Fruit fly (Drosophila melanogaster) whole organism, embryonic: ENCODE results near the gene orion.

Experiments
- Atf3 ChIP-seq: fragments of 200-800 bp; sonication (Bioruptor generic); optimal IDR thresholded peaks from 3 replicates; lab custom pipeline; 2016; ENCODE audit warnings: missing biosample characterization, missing genetic modification characterization
- CG10274 ChIP-seq: fragments of 200-800 bp; sonication (Bioruptor generic); optimal IDR thresholded peaks from 3 replicates; lab custom pipeline; 2017; ENCODE audit warnings: missing biosample characterization, mild to moderate bottlenecking, missing genetic modification characterization
- CG10431 ChIP-seq: fragments of 200-800 bp; sonication (Bioruptor generic); optimal IDR thresholded peaks from 3 replicates; lab custom pipeline; 2018; ENCODE audit warnings: missing biosample characterization, mild to moderate bottlenecking, missing genetic modification characterization
- CG12236 ChIP-seq: fragments of 200-800 bp; sonication (Bioruptor generic); optimal IDR thresholded peaks from 2 replicates; lab custom pipeline; 2016; ENCODE audit warnings: missing biosample characterization, missing genetic modification characterization
- CG12744 ChIP-seq: fragments of 200-800 bp; sonication (Bioruptor generic); optimal IDR thresholded peaks from 2 replicates; lab custom pipeline; 2016; ENCODE audit warnings: missing biosample characterization, missing genetic modification characterization
- CG13287 ChIP-seq: fragments of 200-800 bp; sonication (Bioruptor generic); IDR thresholded peaks from 2 replicates; pipeline ENCODE4 v1.3.6; 2022; ENCODE audit warnings: missing biosample characterization, missing genetic modification characterization; ENCODE audit not compliant: partially characterized antibody
- CG14014 ChIP-seq: fragments of 200-800 bp; sonication (Bioruptor generic); IDR thresholded peaks from 2 replicates; pipeline ENCODE4 v1.3.6; 2022; ENCODE audit warnings: missing biosample characterization, missing genetic modification characterization
- CG14050 ChIP-seq: fragments of 200-800 bp; sonication (Bioruptor generic); IDR thresholded peaks from 3 replicates; pipeline ENCODE4 v1.3.6; 2022; ENCODE audit warnings: missing biosample characterization, missing genetic modification characterization
- CG15514 ChIP-seq: fragments of 200-800 bp; sonication (Bioruptor generic); optimal IDR thresholded peaks from 3 replicates; lab custom pipeline; 2017; ENCODE audit warnings: missing biosample characterization, missing genetic modification characterization, mild to moderate bottlenecking, moderate library complexity, missing genetic modification reagents
- CG1603 ChIP-seq: fragments of 200-800 bp; sonication (Bioruptor generic); optimal IDR thresholded peaks from 2 replicates; lab custom pipeline; 2019; ENCODE audit warnings: missing biosample characterization, mild to moderate bottlenecking, missing genetic modification characterization, moderate library complexity
- CG1792 ChIP-seq: fragments of 200-800 bp; sonication (Bioruptor generic); optimal IDR thresholded peaks from 2 replicates; lab custom pipeline; 2016; ENCODE audit warnings: missing biosample characterization, missing genetic modification characterization
- CG1832 ChIP-seq: fragments of 200-800 bp; sonication (Bioruptor generic); optimal IDR thresholded peaks from 2 replicates; lab custom pipeline; 2017; ENCODE audit warnings: missing biosample characterization, mild to moderate bottlenecking, missing genetic modification characterization, inconsistent platforms
- CG18764 ChIP-seq: fragments of 200-800 bp; sonication (Bioruptor generic); optimal IDR thresholded peaks from 3 replicates; lab custom pipeline; 2016; ENCODE audit warnings: missing biosample characterization, missing genetic modification characterization
- CG2129 ChIP-seq: fragments of 200-800 bp; sonication (Bioruptor generic); IDR thresholded peaks from 2 replicates; pipeline ENCODE4 v1.3.6; 2022; ENCODE audit warnings: missing biosample characterization, missing genetic modification characterization; ENCODE audit not compliant: partially characterized antibody
- CG3163 ChIP-seq: fragments of 200-800 bp; sonication (Bioruptor generic); optimal IDR thresholded peaks from 3 replicates; lab custom pipeline; 2016; ENCODE audit warnings: missing biosample characterization, missing genetic modification characterization
- CG34224 ChIP-seq: fragments of 200-800 bp; sonication (Bioruptor generic); IDR thresholded peaks from 3 replicates; pipeline ENCODE4 v1.3.6; 2022; ENCODE audit warnings: missing biosample characterization, missing genetic modification characterization; ENCODE audit not compliant: partially characterized antibody
- CG4360 ChIP-seq: fragments of 200-800 bp; sonication (Bioruptor generic); IDR thresholded peaks from 2 replicates; pipeline ENCODE4 v1.3.6; 2022; ENCODE audit warnings: missing biosample characterization, missing genetic modification characterization
- CG6689 ChIP-seq: fragments of 200-800 bp; sonication (Bioruptor generic); IDR thresholded peaks from 2 replicates; pipeline ENCODE4 v1.3.6; 2022; ENCODE audit warnings: missing biosample characterization, missing genetic modification characterization
- CG6813 ChIP-seq: fragments of 200-800 bp; sonication (Bioruptor generic); optimal IDR thresholded peaks from 2 replicates; lab custom pipeline; 2017; ENCODE audit warnings: missing biosample characterization, missing genetic modification characterization, mild to moderate bottlenecking, moderate library complexity, missing genetic modification reagents
- CoRest ChIP-seq: fragments of 200-800 bp; sonication (Bioruptor generic); optimal IDR thresholded peaks from 3 replicates; lab custom pipeline; 2018; ENCODE audit warnings: missing biosample characterization, mild to moderate bottlenecking, missing genetic modification characterization, moderate library complexity
- Deaf1 ChIP-seq: fragments of 200-800 bp; optimal IDR thresholded peaks from 3 replicates; lab custom pipeline; 2019; ENCODE audit warnings: missing biosample characterization, mild to moderate bottlenecking, missing genetic modification characterization, moderate library complexity
- Dref ChIP-seq: fragments of 200-800 bp; sonication (Bioruptor generic); IDR thresholded peaks from 2 replicates; pipeline ENCODE4 v1.3.6; 2022; ENCODE audit warnings: missing biosample characterization, missing genetic modification characterization
- E2f1 ChIP-seq: fragments of 200-800 bp; sonication (Bioruptor generic); IDR thresholded peaks from 2 replicates; pipeline ENCODE4 v1.3.6; 2022; ENCODE audit warnings: missing biosample characterization, missing genetic modification characterization
- Elba2 ChIP-seq: fragments of 200-800 bp; sonication (Bioruptor generic); optimal IDR thresholded peaks from 3 replicates; lab custom pipeline; 2016; ENCODE audit warnings: missing biosample characterization, missing genetic modification characterization
- Fer1 ChIP-seq: fragments of 200-800 bp; sonication (Bioruptor generic); optimal IDR thresholded peaks from 2 replicates; lab custom pipeline; 2017; ENCODE audit warnings: missing biosample characterization, mild to moderate bottlenecking, missing genetic modification characterization
- Hr78 ChIP-seq, 2 experiments: fragments of 200-800 bp in 1 of 2; fragments of >200 bp in 1 of 2; sonication (Bioruptor generic) in 1 of 2; optimal IDR thresholded peaks; 2 replicates each; lab custom pipeline; 2017 to 2019; ENCODE audit warnings: missing biosample characterization in 2 of 2, missing genetic modification characterization in 2 of 2, mild to moderate bottlenecking in 1 of 2, moderate library complexity in 1 of 2
- MTF-1 ChIP-seq: fragments of 200-800 bp; sonication (Bioruptor generic); optimal IDR thresholded peaks from 2 replicates; lab custom pipeline; 2018; ENCODE audit warnings: missing biosample characterization, mild to moderate bottlenecking, missing genetic modification characterization, borderline replicate concordance
- Med ChIP-seq: fragments of 200-800 bp; sonication (Bioruptor generic); peaks from one replicate; lab custom pipeline; 2016; ENCODE audit warnings: missing biosample characterization, missing genetic modification characterization, mild to moderate bottlenecking, inconsistent platforms, moderate library complexity
- Stat92E ChIP-seq, 3 experiments: fragments of >200 bp in 2 of 3; fragments of 200-800 bp in 1 of 3; sonication (Bioruptor generic) in 1 of 3; optimal IDR thresholded peaks; 2 replicates each; lab custom pipeline; 2017 to 2019; ENCODE audit warnings: missing biosample characterization in 3 of 3, missing genetic modification characterization in 3 of 3, mild to moderate bottlenecking in 1 of 3, moderate library complexity in 1 of 3
- Trl ChIP-seq, 3 experiments: fragments of >200 bp in 2 of 3; fragments of 200-800 bp in 1 of 3; sonication (Bioruptor generic) in 1 of 3; optimal IDR thresholded peaks; 2 replicates in 1 of 3; 3 replicates in 2 of 3; lab custom pipeline; 2016 to 2017; ENCODE audit warnings: missing biosample characterization in 1 of 3, missing genetic modification characterization in 1 of 3
- ase ChIP-seq: fragments of 200-800 bp; sonication (Bioruptor generic); IDR thresholded peaks from 3 replicates; pipeline ENCODE4 v1.3.6; 2022; ENCODE audit warnings: missing biosample characterization, missing genetic modification characterization
- bsh ChIP-seq, 2 experiments: fragments of 200-800 bp; sonication (Bioruptor generic); optimal IDR thresholded peaks; 2 replicates each; lab custom pipeline; 2017 to 2018; ENCODE audit warnings: mild to moderate bottlenecking in 2 of 2, missing biosample characterization in 2 of 2, missing genetic modification characterization in 2 of 2, moderate library complexity in 1 of 2
- cg ChIP-seq: fragments of 200-800 bp; sonication (Bioruptor generic); optimal IDR thresholded peaks from 3 replicates; lab custom pipeline; 2019; ENCODE audit warnings: missing biosample characterization, mild to moderate bottlenecking, missing genetic modification characterization, moderate library complexity
- chinmo ChIP-seq: fragments of 200-800 bp; sonication (Bioruptor generic); IDR thresholded peaks from 4 replicates; pipeline ENCODE4 v1.3.6; 2022; ENCODE audit warnings: missing biosample characterization, missing genetic modification characterization; ENCODE audit not compliant: partially characterized antibody
- crol ChIP-seq: fragments of 200-800 bp; sonication (Bioruptor generic); IDR thresholded peaks from 2 replicates; pipeline ENCODE4 v1.3.6; 2022; ENCODE audit warnings: missing biosample characterization, missing genetic modification characterization
- danr ChIP-seq: fragments of 200-800 bp; sonication (Bioruptor generic); IDR thresholded peaks from 2 replicates; pipeline ENCODE4 v1.3.6; 2022; ENCODE audit warnings: missing biosample characterization, missing genetic modification characterization
- gcm2 ChIP-seq: fragments of 200-800 bp; sonication (Bioruptor generic); optimal IDR thresholded peaks from 2 replicates; lab custom pipeline; 2016; ENCODE audit warnings: missing biosample characterization, missing genetic modification characterization
- her ChIP-seq: fragments of 200-800 bp; sonication (Bioruptor generic); optimal IDR thresholded peaks from 2 replicates; lab custom pipeline; 2016; ENCODE audit warnings: missing biosample characterization, missing genetic modification characterization
- kni ChIP-seq: fragments of 200-800 bp; sonication (Bioruptor generic); optimal IDR thresholded peaks from 3 replicates; lab custom pipeline; 2017; ENCODE audit warnings: mild to moderate bottlenecking, missing biosample characterization, missing genetic modification reagents, missing genetic modification characterization
- nerfin-1 ChIP-seq: fragments of 200-800 bp; sonication (Bioruptor generic); optimal IDR thresholded peaks from 3 replicates; lab custom pipeline; 2019; ENCODE audit warnings: missing biosample characterization, mild to moderate bottlenecking, missing genetic modification characterization, moderate library complexity
- nom ChIP-seq: fragments of 200-800 bp; sonication (Bioruptor generic); optimal IDR thresholded peaks from 2 replicates; lab custom pipeline; 2017; ENCODE audit warnings: missing biosample characterization, missing genetic modification characterization, mild to moderate bottlenecking, moderate library complexity, missing genetic modification reagents
- onecut ChIP-seq: fragments of 200-800 bp; sonication (Bioruptor generic); IDR thresholded peaks from 2 replicates; pipeline ENCODE4 v1.3.6; 2022; ENCODE audit warnings: missing biosample characterization, missing genetic modification characterization
- pros ChIP-seq: fragments of 200-800 bp; sonication (Bioruptor generic); optimal IDR thresholded peaks from 3 replicates; lab custom pipeline; 2019; ENCODE audit warnings: missing biosample characterization, mild to moderate bottlenecking, missing genetic modification characterization, moderate library complexity
- seq ChIP-seq: fragments of 200-800 bp; sonication (Bioruptor generic); IDR thresholded peaks from 2 replicates; pipeline ENCODE4 v1.3.6; 2022; ENCODE audit warnings: missing biosample characterization, missing genetic modification characterization
- twi ChIP-seq: fragments of 200-800 bp; optimal IDR thresholded peaks from 2 replicates; lab custom pipeline; 2019; ENCODE audit warnings: missing biosample characterization, mild to moderate bottlenecking, missing genetic modification characterization, moderate library complexity

The orion gene

DNA sequence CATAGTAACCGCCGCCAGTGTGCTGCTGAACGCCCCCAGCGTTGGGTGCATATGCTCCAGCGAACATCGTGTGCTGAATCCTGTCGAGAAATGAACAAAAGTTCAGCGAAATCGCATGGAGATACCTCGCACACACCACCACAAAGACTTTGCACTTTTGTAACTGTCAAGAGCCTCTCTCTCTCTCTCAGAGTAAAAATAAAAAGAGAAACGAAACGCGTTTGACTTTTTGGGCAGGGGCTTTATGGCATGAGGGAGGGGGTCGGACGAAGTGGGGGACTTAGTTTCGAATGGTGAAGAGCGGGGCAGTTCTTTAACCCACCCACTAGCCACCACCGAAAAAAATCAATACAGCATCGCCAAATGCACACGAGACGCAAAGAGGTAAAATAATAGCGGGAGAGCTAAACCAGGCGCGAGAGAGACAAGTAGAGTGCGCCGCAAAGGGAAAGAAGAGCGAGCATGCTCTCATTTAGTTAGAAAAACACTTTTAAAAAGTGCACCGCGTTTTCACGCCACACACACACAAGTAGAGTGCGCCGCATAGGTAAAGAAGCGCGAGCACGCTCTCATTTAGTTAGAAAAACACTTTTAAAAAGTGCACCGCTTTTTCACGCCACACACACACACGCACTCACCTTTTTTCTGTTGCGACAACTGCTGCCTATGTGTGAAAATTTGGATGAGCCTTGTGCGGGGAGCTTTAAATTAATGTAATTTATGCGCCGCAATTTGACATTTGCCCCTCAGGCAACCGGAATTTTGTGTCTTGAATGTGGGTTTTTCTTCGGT, 16.3 kb downstream of the orion start:
- TF ChIP-seq gcm2 (GFP tag; lab: Kevin White, UChicago), result no peak
- no peak for TF ChIP-seq CG18764 (GFP tag; lab: Kevin White, UChicago)
- no peak for TF ChIP-seq CG4360 (GFP tag; lab: Robert Waterston, UW)
- TF ChIP-seq Med, result peak; percentile 65
- TF ChIP-seq Trl (optimal IDR thresholded peaks at IDR 0.05; lab: Kevin White, UChicago), result peak in 1 of 2 experiments; percentile 91
- no peak for TF ChIP-seq Trl (GFP tag; optimal IDR thresholded peaks at IDR 0.05; lab: Kevin White, UChicago)
- TF ChIP-seq Dref (GFP tag; lab: Robert Waterston, UW), result no peak
- TF ChIP-seq CG12744 (GFP tag; lab: Kevin White, UChicago), result no peak
- peak; percentile 83 for TF ChIP-seq cg (GFP tag; lab: Kevin White, UChicago)
- peak in 1 of 3 experiments; percentile 13 for TF ChIP-seq Stat92E (GFP tag; optimal IDR thresholded peaks at IDR 0.05; lab: Kevin White, UChicago)
- peak; percentile 11 for TF ChIP-seq CG13287 (GFP tag; lab: Robert Waterston, UW)
- no peak for TF ChIP-seq CG2129 (GFP tag; lab: Robert Waterston, UW)
- TF ChIP-seq crol, result peak; percentile 94
- TF ChIP-seq CG14014 (GFP tag; lab: Robert Waterston, UW), result no peak
- no peak for TF ChIP-seq twi
- TF ChIP-seq Atf3 (GFP tag; lab: Kevin White, UChicago), result no peak
- TF ChIP-seq CG10274, result no peak
- peak; percentile 1 for TF ChIP-seq nerfin-1 (tag; lab: Kevin White, UChicago)
- no peak for TF ChIP-seq Fer1 (GFP tag; lab: Kevin White, UChicago)
- TF ChIP-seq Elba2 (GFP tag; lab: Kevin White, UChicago), result no peak
- TF ChIP-seq E2f1, result no peak
- TF ChIP-seq onecut, result peak; percentile 98
- peak; percentile 87 for TF ChIP-seq MTF-1 (GFP tag; lab: Kevin White, UChicago)
- no peak for TF ChIP-seq CG6689 (GFP tag; lab: Robert Waterston, UW)
- TF ChIP-seq CG34224, result 0 out of 3 replicates have a peak, but pooled peaks have one; percentile 15
- TF ChIP-seq CoRest (tag; lab: Kevin White, UChicago), result no peak
- TF ChIP-seq CG12236, result no peak
- peak; percentile 25; the same call in 1 of the 2 replicates for TF ChIP-seq seq (GFP tag; lab: Robert Waterston, UW)
- TF ChIP-seq CG1792, result no peak
- peak; percentile 6 for TF ChIP-seq CG1832 (GFP tag; lab: Kevin White, UChicago)
- TF ChIP-seq Deaf1 (tag; lab: Kevin White, UChicago), result peak; percentile 27
- peak in 1 of 2 experiments; percentile 30 for TF ChIP-seq Hr78 (GFP tag; optimal IDR thresholded peaks at IDR 0.05; lab: Kevin White, UChicago)
- TF ChIP-seq her (GFP tag; lab: Kevin White, UChicago), result no peak
- no peak for TF ChIP-seq CG10431 (GFP tag; lab: Kevin White, UChicago)
- TF ChIP-seq CG14050 (GFP tag; lab: Robert Waterston, UW), result no peak
- TF ChIP-seq danr (GFP tag; lab: Robert Waterston, UW), result no peak
- TF ChIP-seq nom, result peak; percentile 76
- TF ChIP-seq ase, result no peak
- TF ChIP-seq kni, result peak; percentile 76
- peak; percentile 72 for TF ChIP-seq pros (GFP tag; lab: Kevin White, UChicago)
- TF ChIP-seq CG15514 (GFP tag; lab: Kevin White, UChicago), result no peak
- TF ChIP-seq CG1603 (tag; lab: Kevin White, UChicago), result no peak
- no peak for TF ChIP-seq CG6813 (GFP tag; lab: Kevin White, UChicago)
- TF ChIP-seq chinmo, result 0 out of 4 replicates have a peak, but pooled peaks have one; percentile 46
- peak in 1 of 2 experiments; percentile 9 for TF ChIP-seq bsh (GFP tag; optimal IDR thresholded peaks at IDR 0.05; lab: Kevin White, UChicago)
- no peak for TF ChIP-seq CG3163 (GFP tag; lab: Kevin White, UChicago)
